Worm (Caenorhabditis elegans) whole organism, early embryonic: Measurements from ENCODE around the gene T26H8.5.

Experiments used
- ama-1 ChIP-seq: fragments of 150-350 bp; optimal IDR thresholded peaks from 2 replicates; lab custom pipeline; 2014
- ceh-13 ChIP-seq: fragments of 200-800 bp; sonication (Bioruptor generic); optimal IDR thresholded peaks from 2 replicates; lab custom pipeline; 2018; ENCODE audit warnings: mild to moderate bottlenecking, missing genetic modification characterization, missing compliant biosample characterization
- ceh-36 ChIP-seq: sonication (generic microtip); optimal IDR thresholded peaks from 2 replicates; lab custom pipeline; 2016; ENCODE audit warnings: missing genetic modification characterization, inconsistent platforms, missing compliant biosample characterization
- flt-1 ChIP-seq: fragments of 200-800 bp; sonication (Bioruptor generic); IDR thresholded peaks from 2 replicates; pipeline ENCODE4 v1.3.6; 2022; ENCODE audit warnings: missing genetic modification characterization, missing compliant biosample characterization
- hmbx-1 ChIP-seq: sonication (generic microtip); optimal IDR thresholded peaks from 2 replicates; lab custom pipeline; 2016; ENCODE audit warnings: mild to moderate bottlenecking, missing genetic modification characterization, missing compliant biosample characterization
- hmg-4 ChIP-seq: fragments of 200-800 bp; sonication (Bioruptor generic); optimal IDR thresholded peaks from 2 replicates; lab custom pipeline; 2018; ENCODE audit warnings: mild to moderate bottlenecking, missing genetic modification characterization, missing compliant biosample characterization
- hnd-1 ChIP-seq: sonication (generic microtip); optimal IDR thresholded peaks from 2 replicates; lab custom pipeline; 2016; ENCODE audit warnings: missing genetic modification characterization, missing compliant biosample characterization
- pes-1 ChIP-seq: fragments of 200-800 bp; sonication (Bioruptor generic); IDR thresholded peaks from 2 replicates; pipeline ENCODE4 v1.3.6; 2022; ENCODE audit warnings: missing genetic modification reagents, missing genetic modification characterization, missing compliant biosample characterization
- scrt-1 ChIP-seq: fragments of 200-800 bp; sonication (Bioruptor generic); IDR thresholded peaks from 2 replicates; pipeline ENCODE4 v1.3.6; 2022; ENCODE audit warnings: missing genetic modification characterization, missing compliant biosample characterization
- sea-1 ChIP-seq: fragments of 200-800 bp; sonication (Bioruptor generic); conservative IDR thresholded peaks from 2 replicates; pipeline ENCODE4 v1.3.6; 2022; ENCODE audit warnings: missing genetic modification characterization, missing compliant biosample characterization
- tbx-37 ChIP-seq: fragments of 200-800 bp; sonication (Bioruptor generic); conservative IDR thresholded peaks from 2 replicates; pipeline ENCODE4 v1.3.6; 2022; ENCODE audit warnings: missing genetic modification reagents, missing genetic modification characterization, missing compliant biosample characterization
- tra-4 ChIP-seq: sonication (generic microtip); optimal IDR thresholded peaks from 2 replicates; lab custom pipeline; 2017; ENCODE audit warnings: missing genetic modification characterization, missing compliant biosample characterization

- TF ChIP-seq hmg-4 (no peak), ama-1 (lab: Kevin White, UChicago) (no peak), hnd-1 (tag; lab: Kevin White, UChicago) (no peak), flt-1 (no peak), scrt-1 (GFP tag; lab: Robert Waterston, UW) (no peak), tbx-37 (GFP tag; lab: Robert Waterston, UW) (no peak), hmbx-1 (no peak), pes-1 (GFP tag; lab: Robert Waterston, UW) (no peak), ceh-13 (no peak), tra-4 (tag; lab: Kevin White, UChicago) (no peak), ceh-36 (tag; lab: Kevin White, UChicago) (no peak), sea-1 (GFP tag; lab: Robert Waterston, UW) (no peak)
Measured at ce11 chrV:15264131-15264530, 41.3 kb downstream of the T26H8.5 start, which contains the start of gene M01B2.12.
